Fruit fly (Drosophila melanogaster): ENCODE results near the gene snf.

Gene snf

DNA sequence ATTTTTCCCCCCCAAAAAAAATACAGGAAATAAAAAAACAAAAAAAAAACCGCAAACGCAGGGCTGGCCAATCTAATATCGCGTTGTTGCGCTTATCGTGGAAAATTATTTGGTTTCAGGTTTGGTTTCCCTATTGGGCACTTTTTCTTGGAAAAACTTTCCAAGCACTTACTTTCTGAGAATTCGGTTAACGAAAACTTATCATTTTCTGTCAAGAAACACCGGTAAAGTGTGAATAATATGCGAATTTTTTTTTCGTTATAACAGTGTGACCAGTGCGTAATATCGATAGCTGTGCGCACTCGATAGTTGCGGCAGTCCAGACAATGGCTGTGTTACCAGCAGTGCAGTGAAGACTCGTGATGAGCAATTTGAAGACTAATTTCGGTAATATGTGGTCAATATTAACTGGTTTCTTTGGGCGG, 13.4 kb downstream of the snf start, which contains the start of gene Rnp4F (continued):
- TF ChIP-seq Nf-YC (tag; optimal IDR thresholded peaks at IDR 0.05): peak; percentile 21
- TF ChIP-seq ATbp (GFP tag; optimal IDR thresholded peaks at IDR 0.05): no peak
- TF ChIP-seq CG17912 (GFP tag; optimal IDR thresholded peaks at IDR 0.05): no peak
- TF ChIP-seq usp (GFP tag; optimal IDR thresholded peaks at IDR 0.05): no peak
- TF ChIP-seq Drgx (GFP tag; IDR thresholded peaks at IDR 0.05): peak; percentile 47; the same call in 1 of the 2 replicates
- TF ChIP-seq CG15269 (tag; optimal IDR thresholded peaks at IDR 0.05): peak; percentile 11
- no peak for TF ChIP-seq BtbVII (GFP tag; optimal IDR thresholded peaks at IDR 0.05)
- peak; percentile 56 for TF ChIP-seq kay (GFP tag; optimal IDR thresholded peaks at IDR 0.05)
- no peak for TF ChIP-seq CG12219 (GFP tag; optimal IDR thresholded peaks at IDR 0.05)
- TF ChIP-seq dmrt11E (tag; optimal IDR thresholded peaks at IDR 0.05): no peak
- TF ChIP-seq CG6254 (GFP tag; optimal IDR thresholded peaks at IDR 0.05): no peak
- TF ChIP-seq HHEX (GFP tag; optimal IDR thresholded peaks at IDR 0.05): peak; percentile 53
- TF ChIP-seq hb (GFP tag; IDR thresholded peaks at IDR 0.05; ENCODE audit: partially characterized antibody): peak; percentile 60; the same call in 2 of the 3 replicates
- peak; percentile 82 for TF ChIP-seq Myb (GFP tag; optimal IDR thresholded peaks at IDR 0.05)
- peak; percentile 53 for TF ChIP-seq cato (GFP tag; optimal IDR thresholded peaks at IDR 0.05; ENCODE audit: borderline replicate concordance)
- TF ChIP-seq Taf1 (GFP tag; IDR thresholded peaks at IDR 0.05): peak; percentile 21; the same call in 1 of the 2 replicates
- no peak for TF ChIP-seq CG5180 (GFP tag; optimal IDR thresholded peaks at IDR 0.05)
- TF ChIP-seq CG3726 (GFP tag; IDR thresholded peaks at IDR 0.05): no peak
- TF ChIP-seq CG16779 (GFP tag; IDR thresholded peaks at IDR 0.05): no peak
- peak; percentile 67 for TF ChIP-seq Aef1 (GFP tag; IDR thresholded peaks at IDR 0.05)
- TF ChIP-seq abd-A (tag; optimal IDR thresholded peaks at IDR 0.05): no peak
- no peak for TF ChIP-seq lab (GFP tag; optimal IDR thresholded peaks at IDR 0.05)
- TF ChIP-seq CG18262 (tag; optimal IDR thresholded peaks at IDR 0.05): no peak
- TF ChIP-seq peb (GFP tag; IDR thresholded peaks at IDR 0.05): no peak
- peak; percentile 99 for TF ChIP-seq Ets65A (GFP tag)
- no peak for TF ChIP-seq CG8359 (GFP tag; optimal IDR thresholded peaks at IDR 0.05; ENCODE audit: borderline replicate concordance)
- peak; percentile 39 for TF ChIP-seq ERR (GFP tag; optimal IDR thresholded peaks at IDR 0.05)
- TF ChIP-seq CG1832 (GFP tag; optimal IDR thresholded peaks at IDR 0.05): no peak
- TF ChIP-seq luna (GFP tag; optimal IDR thresholded peaks at IDR 0.05): peak; percentile 58
- peak; percentile 71 for TF ChIP-seq HLH4C (GFP tag; IDR thresholded peaks at IDR 0.05; ENCODE audit: partially characterized antibody)
- no peak for TF ChIP-seq Nf-YB (GFP tag; optimal IDR thresholded peaks at IDR 0.05)
- peak; percentile 60; the same call in 1 of the 2 replicates for TF ChIP-seq sna (GFP tag; IDR thresholded peaks at IDR 0.05; ENCODE audit: partially characterized antibody)
- TF ChIP-seq dm (GFP tag; optimal IDR thresholded peaks at IDR 0.05): peak; percentile 59
- peak; percentile 67 for TF ChIP-seq CG12155 (GFP tag; optimal IDR thresholded peaks at IDR 0.05)
- peak; percentile 74 for TF ChIP-seq CG9817 (tag; optimal IDR thresholded peaks at IDR 0.05)
- TF ChIP-seq ap (GFP tag; IDR thresholded peaks at IDR 0.05): 0 out of 2 replicates have a peak, but pooled peaks have one; percentile 5
- no peak for TF ChIP-seq tll (GFP tag; optimal IDR thresholded peaks at IDR 0.05)
- peak; percentile 44; the same call in 1 of the 2 replicates for TF ChIP-seq Oaz (GFP tag; IDR thresholded peaks at IDR 0.05)
- peak; percentile 86 for TF ChIP-seq CG17186 (GFP tag; optimal IDR thresholded peaks at IDR 0.05)
- TF ChIP-seq Ptx1 (GFP tag; IDR thresholded peaks at IDR 0.05): peak; percentile 72
- peak; percentile 48 for TF ChIP-seq CG3281 (GFP tag; optimal IDR thresholded peaks at IDR 0.05)
- peak; percentile 57; the same call in 2 of the 3 replicates for TF ChIP-seq Optix (GFP tag; IDR thresholded peaks at IDR 0.05)
- no peak for TF ChIP-seq CG18599 (GFP tag; optimal IDR thresholded peaks at IDR 0.05)
- 0 out of 2 replicates have a peak, but pooled peaks have one; percentile 37 for TF ChIP-seq gt (GFP tag; IDR thresholded peaks at IDR 0.05)
- no peak for TF ChIP-seq sens-2 (GFP tag; IDR thresholded peaks at IDR 0.05)
- peak; percentile 30 for TF ChIP-seq Fer3 (tag; optimal IDR thresholded peaks at IDR 0.05)
- peak; percentile 51; the same call in 1 of the 2 replicates for TF ChIP-seq tna (GFP tag; IDR thresholded peaks at IDR 0.05; ENCODE audit: partially characterized antibody)
- TF ChIP-seq phol (tag; optimal IDR thresholded peaks at IDR 0.05): peak; percentile 78
- TF ChIP-seq CG33213 (GFP tag; optimal IDR thresholded peaks at IDR 0.05): peak; percentile 87
- TF ChIP-seq h (optimal IDR thresholded peaks at IDR 0.05): no peak

Measured in whole organism, embryonic.